Worm (Caenorhabditis elegans): ENCODE results near the gene srz-56.

Gene srz-56

ce11 chrIII:2211120-2211519 lies 29.5 kb upstream of the srz-56 start, which contains the start of gene C39B5.14:
Gene C39B5.14, plus strand, starts transcription at chrIII:2211420.
- no peak for TF ChIP-seq nhr-12 (tag; optimal IDR thresholded peaks at IDR 0.05)
- TF ChIP-seq tbx-8 (GFP tag; optimal IDR thresholded peaks at IDR 0.05) = no peak
- TF ChIP-seq M03D4.4 (tag; optimal IDR thresholded peaks at IDR 0.05) = no peak
- TF ChIP-seq lin-32 (GFP tag; optimal IDR thresholded peaks at IDR 0.05) = no peak
- TF ChIP-seq lsy-2 (tag; optimal IDR thresholded peaks at IDR 0.05) = no peak
- TF ChIP-seq unc-62 (GFP tag; optimal IDR thresholded peaks at IDR 0.05) = no peak
- TF ChIP-seq ceh-43 (GFP tag; optimal IDR thresholded peaks at IDR 0.05) = no peak
- no peak for TF ChIP-seq lin-13 (tag; optimal IDR thresholded peaks at IDR 0.05)
- TF ChIP-seq nhr-2 (tag; optimal IDR thresholded peaks at IDR 0.05) = no peak
- no peak for TF ChIP-seq mab-5 (tag; optimal IDR thresholded peaks at IDR 0.05)
- no peak for TF ChIP-seq ceh-39 (tag; optimal IDR thresholded peaks at IDR 0.05)
- TF ChIP-seq nhr-28 (tag; optimal IDR thresholded peaks at IDR 0.05) = no peak
- no peak for TF ChIP-seq ces-1 (GFP tag; optimal IDR thresholded peaks at IDR 0.05)
- TF ChIP-seq ztf-11 (tag; optimal IDR thresholded peaks at IDR 0.05) = no peak
- TF ChIP-seq snpc-4 (tag; optimal IDR thresholded peaks at IDR 0.05) = no peak
- TF ChIP-seq hlh-1 (tag; optimal IDR thresholded peaks at IDR 0.05) = no peak
- TF ChIP-seq bed-3 (GFP tag; optimal IDR thresholded peaks at IDR 0.05) = no peak
- no peak for TF ChIP-seq drap-1 (GFP tag; optimal IDR thresholded peaks at IDR 0.05)
- no peak for TF ChIP-seq sem-2 (GFP tag; optimal IDR thresholded peaks at IDR 0.05)
- no peak for TF ChIP-seq elt-1 (tag; optimal IDR thresholded peaks at IDR 0.05; ENCODE audit: borderline replicate concordance, insufficient read depth)

ce11 chrIII:2212343-2212742 lies 28.2 kb upstream of the srz-56 start:
- TF ChIP-seq lin-13 (tag; optimal IDR thresholded peaks at IDR 0.05) = no peak
- TF ChIP-seq ces-1 (GFP tag; optimal IDR thresholded peaks at IDR 0.05) = no peak
- TF ChIP-seq sptf-1 (tag; optimal IDR thresholded peaks at IDR 0.05) = no peak
- no peak for TF ChIP-seq lsy-2 (tag; optimal IDR thresholded peaks at IDR 0.05)
- no peak for TF ChIP-seq nhr-237 (tag; optimal IDR thresholded peaks at IDR 0.05)
- TF ChIP-seq flh-1 (GFP tag; optimal IDR thresholded peaks at IDR 0.05) = no peak
- no peak for TF ChIP-seq bed-3 (GFP tag; optimal IDR thresholded peaks at IDR 0.05)
- TF ChIP-seq ceh-43 (GFP tag; optimal IDR thresholded peaks at IDR 0.05) = no peak
- TF ChIP-seq drap-1 (GFP tag; optimal IDR thresholded peaks at IDR 0.05) = no peak
- no peak for TF ChIP-seq hlh-1 (tag; optimal IDR thresholded peaks at IDR 0.05)
- TF ChIP-seq unc-120 (tag; optimal IDR thresholded peaks at IDR 0.05; ENCODE audit: poor library complexity, severe bottlenecking) = no peak
- no peak for TF ChIP-seq lin-32 (GFP tag; optimal IDR thresholded peaks at IDR 0.05)
- TF ChIP-seq pha-4 (tag; optimal IDR thresholded peaks at IDR 0.05) = no peak
- no peak for TF ChIP-seq mep-1 (tag; optimal IDR thresholded peaks at IDR 0.05)
- no peak for TF ChIP-seq nhr-12 (tag; optimal IDR thresholded peaks at IDR 0.05)
- no peak for TF ChIP-seq zip-8 (tag; optimal IDR thresholded peaks at IDR 0.05)
- TF ChIP-seq M03D4.4 (tag; optimal IDR thresholded peaks at IDR 0.05) = no peak

DNA sequence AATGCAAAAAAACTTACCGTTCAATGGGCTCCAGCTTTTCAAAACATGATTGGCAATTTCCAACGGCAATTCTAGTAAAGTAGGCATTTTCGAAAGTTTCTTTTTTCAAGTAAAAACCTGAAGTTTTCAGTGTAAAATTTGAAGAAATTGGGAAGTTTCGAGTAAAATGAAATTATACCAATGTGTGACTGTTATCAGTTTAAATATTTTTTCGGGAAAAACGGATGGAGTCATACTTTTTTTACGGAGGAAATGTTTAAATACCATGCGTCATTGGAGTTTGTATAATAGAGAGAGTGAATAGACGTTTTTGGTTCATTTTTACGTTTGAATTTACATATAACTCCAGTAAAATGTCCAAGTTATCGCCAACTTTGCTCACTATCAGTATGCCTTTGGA lies 21.2 kb upstream of the srz-56 start, which contains the start of gene fbxa-12:
Gene fbxa-12, plus strand, starts transcription at position 301 of the 400 bp plus-strand sequence.
- TF ChIP-seq zip-8 (tag; optimal IDR thresholded peaks at IDR 0.05) = no peak

- TF ChIP-seq lin-32 (GFP tag; optimal IDR thresholded peaks at IDR 0.05) = no peak
These were observed 16.6 kb upstream of the srz-56 start, which contains the start of gene srd-65 for ce11 chrIII:2223932-2224331. Gene srd-65, minus strand, starts transcription at chrIII:2224032.

ce11 chrIII:2224478-2224877 lies 16.1 kb upstream of the srz-56 start, which contains the start of gene fbxa-38:
Gene fbxa-38, plus strand, starts transcription at chrIII:2224672.
- TF ChIP-seq lin-32 (GFP tag; optimal IDR thresholded peaks at IDR 0.05) (no peak), nhr-2 (tag; optimal IDR thresholded peaks at IDR 0.05) (no peak), pha-4 (tag; optimal IDR thresholded peaks at IDR 0.05) (no peak), blmp-1 (tag; optimal IDR thresholded peaks at IDR 0.05) (no peak), sem-2 (GFP tag; optimal IDR thresholded peaks at IDR 0.05) (no peak), snpc-4 (tag; optimal IDR thresholded peaks at IDR 0.05) (no peak), unc-120 (tag; optimal IDR thresholded peaks at IDR 0.05; ENCODE audit: poor library complexity, severe bottlenecking) (no peak), elt-3 (tag; optimal IDR thresholded peaks at IDR 0.05) (no peak), bed-3 (GFP tag; optimal IDR thresholded peaks at IDR 0.05) (no peak), nhr-28 (tag; optimal IDR thresholded peaks at IDR 0.05) (no peak), elt-1 (tag; optimal IDR thresholded peaks at IDR 0.05; ENCODE audit: borderline replicate concordance, insufficient read depth) (no peak), nhr-237 (tag; optimal IDR thresholded peaks at IDR 0.05) (no peak), tbx-8 (GFP tag; optimal IDR thresholded peaks at IDR 0.05) (no peak)

DNA sequence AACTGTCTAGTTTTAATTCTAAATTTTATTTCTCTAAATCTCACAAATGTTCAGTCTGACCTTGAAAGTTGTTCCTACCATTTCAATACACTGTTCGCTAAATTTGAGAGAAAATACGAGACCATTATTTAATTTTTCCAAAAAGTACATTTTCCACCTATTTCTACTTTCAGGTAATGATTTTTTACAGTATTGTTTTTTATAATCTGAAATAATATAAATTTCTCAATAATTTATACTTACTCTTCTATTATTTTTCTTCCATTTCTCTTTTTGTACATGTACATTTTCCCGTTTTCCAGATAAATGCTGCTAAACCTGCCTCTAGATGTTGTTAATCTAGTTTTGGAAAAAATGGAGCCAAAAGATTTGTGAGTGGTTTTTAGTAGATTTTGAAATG lies 13.2 kb upstream of the srz-56 start, which contains the start of gene fbxa-62:
Gene fbxa-62, plus strand, starts transcription at position 301 of the 400 bp plus-strand sequence.
- TF ChIP-seq lsy-2 (tag; optimal IDR thresholded peaks at IDR 0.05) (no peak), lin-13 (tag; optimal IDR thresholded peaks at IDR 0.05) (no peak), unc-120 (tag; optimal IDR thresholded peaks at IDR 0.05; ENCODE audit: poor library complexity, severe bottlenecking) (no peak), nhr-237 (tag; optimal IDR thresholded peaks at IDR 0.05) (no peak), elt-3 (tag; optimal IDR thresholded peaks at IDR 0.05) (no peak), elt-1 (tag; optimal IDR thresholded peaks at IDR 0.05; ENCODE audit: borderline replicate concordance, insufficient read depth) (no peak), nhr-12 (tag; optimal IDR thresholded peaks at IDR 0.05) (no peak)
